Worm (Caenorhabditis elegans): Measurements from ENCODE around the gene vps-32.1.

DNA sequence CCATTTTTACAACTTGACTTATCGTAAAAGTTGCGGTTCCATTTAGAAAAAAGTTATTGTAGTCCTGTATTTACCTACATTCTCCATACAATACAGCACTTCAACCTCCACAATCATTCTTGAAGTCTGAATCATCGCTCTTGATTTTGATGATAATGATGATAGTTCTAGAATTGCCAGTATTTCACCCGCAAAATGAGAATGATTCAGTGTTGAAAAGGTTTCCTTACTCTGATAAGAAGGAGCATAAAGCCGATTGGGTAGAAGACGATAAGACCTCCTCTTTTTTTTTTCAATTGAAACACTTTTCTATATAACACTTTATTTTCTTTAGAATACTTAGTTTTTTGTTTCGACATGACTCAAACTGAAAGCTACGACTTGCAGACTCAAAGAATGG lies 41.3 kb downstream of the vps-32.1 start, which contains the start of gene T19D12.4:
- TF ChIP-seq nhr-28 (tag; optimal IDR thresholded peaks at IDR 0.05), result no peak
- no peak for TF ChIP-seq sptf-1 (tag; optimal IDR thresholded peaks at IDR 0.05)
- TF ChIP-seq nhr-237 (tag; optimal IDR thresholded peaks at IDR 0.05), result no peak
- TF ChIP-seq pha-4 (tag; optimal IDR thresholded peaks at IDR 0.05), result no peak
- no peak for TF ChIP-seq nhr-12 (tag; optimal IDR thresholded peaks at IDR 0.05)

Data from whole organism, mixed stage, embryonic.